Fruit fly (Drosophila melanogaster) Kc167 (cell line): ENCODE measurements around the gene muc.

Source experiments
- h ChIP-seq: fragments of >200 bp; optimal IDR thresholded peaks from 3 replicates; lab custom pipeline; 2018; ENCODE audit warnings: missing external identifiers
- psq ChIP-seq: fragments of >200 bp; optimal IDR thresholded peaks from 2 replicates; lab custom pipeline; 2017; ENCODE audit warnings: missing external identifiers
- ttk ChIP-seq: sonication (Bioruptor generic); optimal IDR thresholded peaks from 2 replicates; lab custom pipeline; 2017; ENCODE audit warnings: missing external identifiers

- no peak for TF ChIP-seq psq
- TF ChIP-seq ttk (lab: Kevin White, UChicago): no peak
- no peak for TF ChIP-seq h (lab: Kevin White, UChicago)
Observed at dm6 chr2L:7423333-7423895, 3.3 kb upstream of the muc start.
